Fruit fly (Drosophila melanogaster) whole organism, larva: ENCODE results near the gene Diedel2.

Experiments
- noc ChIP-seq: fragments of 200-800 bp; sonication (Bioruptor generic); optimal IDR thresholded peaks from 3 replicates; lab custom pipeline; 2019; ENCODE audit warnings: missing biosample characterization, mild to moderate bottlenecking, missing genetic modification characterization, moderate library complexity

The Diedel2 gene

dm6 chr3R:29608177-29608576, at the start of gene Diedel2:
Diedel2 (plus strand) TSS chr3R:29608477.
- TF ChIP-seq noc (tag; lab: Kevin White, UChicago), result no peak

dm6 chr3R:29559444-29559976, 48.8 kb upstream of the Diedel2 start:
- no peak for TF ChIP-seq noc (tag; lab: Kevin White, UChicago)

dm6 chr3R:29560418-29560817, 47.9 kb upstream of the Diedel2 start:
- TF ChIP-seq noc (tag; lab: Kevin White, UChicago), result no peak

dm6 chr3R:29562579-29562978, 45.7 kb upstream of the Diedel2 start:
- TF ChIP-seq noc (tag; lab: Kevin White, UChicago), result no peak

- TF ChIP-seq noc (tag; lab: Kevin White, UChicago), result peak; percentile 83
Observed at dm6 chr3R:29565744-29566143, 42.5 kb upstream of the Diedel2 start.

dm6 chr3R:29566997-29567670, 41.1 kb upstream of the Diedel2 start:
- TF ChIP-seq noc (tag; lab: Kevin White, UChicago), result no peak

dm6 chr3R:29570239-29570814, 38.0 kb upstream of the Diedel2 start:
- TF ChIP-seq noc (tag; lab: Kevin White, UChicago), result no peak

dm6 chr3R:29572040-29572648, 36.1 kb upstream of the Diedel2 start:
- TF ChIP-seq noc (tag; lab: Kevin White, UChicago), result no peak

- TF ChIP-seq noc (tag; lab: Kevin White, UChicago), result no peak
Observed at dm6 chr3R:29576009-29576408, 32.3 kb upstream of the Diedel2 start.

dm6 chr3R:29581420-29581819, 26.9 kb upstream of the Diedel2 start:
- no peak for TF ChIP-seq noc (tag; lab: Kevin White, UChicago)

- TF ChIP-seq noc (tag; lab: Kevin White, UChicago), result no peak
Observed at dm6 chr3R:29583299-29583698, 25.0 kb upstream of the Diedel2 start.

dm6 chr3R:29584266-29584665, 24.0 kb upstream of the Diedel2 start:
- no peak for TF ChIP-seq noc (tag; lab: Kevin White, UChicago)

dm6 chr3R:29585015-29585701, 23.1 kb upstream of the Diedel2 start:
- no peak for TF ChIP-seq noc (tag; lab: Kevin White, UChicago)

dm6 chr3R:29586743-29587142, 21.5 kb upstream of the Diedel2 start:
- TF ChIP-seq noc (tag; lab: Kevin White, UChicago), result no peak

dm6 chr3R:29588004-29588403, 20.3 kb upstream of the Diedel2 start, which contains the start of gene CG7567:
CG7567 (minus strand) TSS chr3R:29588104.
- no peak for TF ChIP-seq noc (tag; lab: Kevin White, UChicago)

- TF ChIP-seq noc (tag; lab: Kevin White, UChicago), result no peak
Observed at dm6 chr3R:29589662-29590061, 18.6 kb upstream of the Diedel2 start, which contains the start of gene CG11470. CG11470 (minus strand) TSS chr3R:29589762.
